Worm (Caenorhabditis elegans): Measurements from ENCODE around the gene phat-6.

- no peak for TF ChIP-seq snpc-4 (tag; optimal IDR thresholded peaks at IDR 0.05)
- no peak for TF ChIP-seq nhr-23 (tag; optimal IDR thresholded peaks at IDR 0.05)
- TF ChIP-seq tbx-2 (tag; optimal IDR thresholded peaks at IDR 0.05) = no peak
- no peak for TF ChIP-seq ceh-82 (tag; optimal IDR thresholded peaks at IDR 0.05)
These were observed 46.5 kb downstream of the phat-6 start, which contains the start of gene unc-7 for ce11 chrX:15147640-15148039.

Measured in whole organism, L3 larva.